Worm (Caenorhabditis elegans): Measurements from ENCODE around the gene clec-25.

- TF ChIP-seq lsy-2 (tag; optimal IDR thresholded peaks at IDR 0.05) (no peak), ztf-11 (tag; optimal IDR thresholded peaks at IDR 0.05) (no peak), unc-39 (tag; optimal IDR thresholded peaks at IDR 0.05) (no peak), unc-130 (GFP tag; optimal IDR thresholded peaks at IDR 0.05) (no peak), Y5F2A.4 (GFP tag; optimal IDR thresholded peaks at IDR 0.05) (no peak), pqm-1 (tag; optimal IDR thresholded peaks at IDR 0.05) (no peak), ceh-28 (tag; optimal IDR thresholded peaks at IDR 0.05) (no peak), ama-1 (optimal IDR thresholded peaks at IDR 0.05) (no peak), zag-1 (tag; optimal IDR thresholded peaks at IDR 0.05) (no peak)
Measured at ce11 chrV:16873642-16874041, 30.6 kb downstream of the clec-25 start, which contains the start of gene srw-23.
